Fruit fly (Drosophila melanogaster): Measurements from ENCODE around the gene ATPsynE.

dm6 chr3R:14364156-14364555 lies 37.4 kb downstream of the ATPsynE start:
- no peak for TF ChIP-seq Spps (tag; optimal IDR thresholded peaks at IDR 0.05)
- no peak for TF ChIP-seq CG8089 (GFP tag; optimal IDR thresholded peaks at IDR 0.05)
- no peak for TF ChIP-seq emc (GFP tag; optimal IDR thresholded peaks at IDR 0.05)
- no peak for TF ChIP-seq CG15011 (GFP tag; optimal IDR thresholded peaks at IDR 0.05)
- TF ChIP-seq CG11247 (GFP tag; IDR thresholded peaks at IDR 0.05): no peak
- no peak for TF ChIP-seq Stat92E (GFP tag; optimal IDR thresholded peaks at IDR 0.05)
